Fruit fly (Drosophila melanogaster) Kc167 (cell line): ENCODE data around the gene xmas.

Source experiments
- Myc ChIP-seq: fragments of >200 bp; optimal IDR thresholded peaks from 2 replicates; lab custom pipeline; 2017; ENCODE audit warnings: missing external identifiers
- Sin3A ChIP-seq: fragments of >200 bp; optimal IDR thresholded peaks from 2 replicates; lab custom pipeline; 2018; ENCODE audit warnings: missing external identifiers
- h ChIP-seq: fragments of >200 bp; optimal IDR thresholded peaks from 3 replicates; lab custom pipeline; 2018; ENCODE audit warnings: missing external identifiers
- insv ChIP-seq: fragments of >200 bp; optimal IDR thresholded peaks from 3 replicates; lab custom pipeline; 2018; ENCODE audit warnings: missing external identifiers
- psq ChIP-seq: fragments of >200 bp; optimal IDR thresholded peaks from 2 replicates; lab custom pipeline; 2017; ENCODE audit warnings: missing external identifiers
- ttk ChIP-seq: sonication (Bioruptor generic); optimal IDR thresholded peaks from 2 replicates; lab custom pipeline; 2017; ENCODE audit warnings: missing external identifiers

xmas gene

DNA sequence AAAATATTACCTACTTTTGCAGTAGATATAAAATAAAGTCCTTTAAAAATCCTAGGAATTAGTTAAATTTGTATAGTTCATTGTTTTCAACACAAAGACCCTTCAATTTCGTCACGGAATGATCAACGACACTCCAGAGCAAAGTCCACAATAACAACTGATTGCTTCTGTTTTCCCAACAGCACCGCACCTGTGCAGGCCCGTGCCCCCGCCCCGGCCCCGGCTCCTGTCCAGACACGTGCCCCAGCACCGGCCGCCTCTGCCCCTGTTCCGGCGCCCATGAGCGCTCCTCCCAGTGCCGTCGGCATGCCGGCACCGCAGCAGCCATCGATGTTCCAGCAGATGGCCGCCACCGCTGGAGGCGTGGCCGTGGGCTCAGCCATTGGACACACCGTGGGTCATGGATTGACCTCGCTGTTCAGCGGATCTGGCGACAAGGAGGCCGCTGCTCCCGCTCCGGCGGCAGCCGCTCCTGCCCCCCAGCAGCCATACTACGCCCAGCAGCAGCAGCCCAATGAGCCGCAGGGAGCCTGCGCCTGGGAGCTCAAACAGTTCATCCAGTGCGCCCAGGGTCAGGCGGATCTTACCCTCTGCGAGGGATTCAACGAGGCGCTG lies 9.3 kb downstream of the xmas start:
- TF ChIP-seq ttk (lab: Kevin White, UChicago) (peak; percentile 3), Sin3A (no peak)

DNA sequence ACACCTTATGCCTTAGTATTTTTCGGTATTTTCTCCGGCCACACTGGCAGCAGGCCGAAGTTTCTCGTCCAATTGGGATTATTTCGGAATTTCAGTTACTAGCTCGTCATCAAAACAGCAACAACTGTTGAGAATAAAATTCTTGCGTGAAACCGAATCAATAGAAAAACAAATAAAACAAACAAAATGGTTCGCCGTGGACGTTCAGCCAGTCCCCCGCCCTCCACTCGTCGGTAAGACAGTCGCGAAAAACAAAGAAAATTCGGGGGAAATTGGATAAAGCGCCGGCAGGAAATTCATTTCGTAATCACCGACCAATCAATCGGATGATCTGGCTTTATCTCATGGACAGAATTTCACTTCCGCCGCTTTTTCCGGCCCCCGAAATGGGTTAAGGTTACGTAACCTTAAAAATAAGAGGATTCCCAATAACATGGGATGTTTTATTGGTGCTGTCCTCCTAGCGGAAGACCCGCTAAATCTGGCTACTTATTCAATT lies 10.1 kb downstream of the xmas start, which contains the start of gene Chchd2:
TSS of gene Chchd2 (plus strand) at position 51 of the 499 bp plus-strand sequence.
- TF ChIP-seq insv (lab: Kevin White, UChicago) (no peak), ttk (lab: Kevin White, UChicago) (no peak), Sin3A (no peak), h (lab: Kevin White, UChicago) (no peak), Myc (no peak), psq (lab: Kevin White, UChicago) (no peak)

DNA sequence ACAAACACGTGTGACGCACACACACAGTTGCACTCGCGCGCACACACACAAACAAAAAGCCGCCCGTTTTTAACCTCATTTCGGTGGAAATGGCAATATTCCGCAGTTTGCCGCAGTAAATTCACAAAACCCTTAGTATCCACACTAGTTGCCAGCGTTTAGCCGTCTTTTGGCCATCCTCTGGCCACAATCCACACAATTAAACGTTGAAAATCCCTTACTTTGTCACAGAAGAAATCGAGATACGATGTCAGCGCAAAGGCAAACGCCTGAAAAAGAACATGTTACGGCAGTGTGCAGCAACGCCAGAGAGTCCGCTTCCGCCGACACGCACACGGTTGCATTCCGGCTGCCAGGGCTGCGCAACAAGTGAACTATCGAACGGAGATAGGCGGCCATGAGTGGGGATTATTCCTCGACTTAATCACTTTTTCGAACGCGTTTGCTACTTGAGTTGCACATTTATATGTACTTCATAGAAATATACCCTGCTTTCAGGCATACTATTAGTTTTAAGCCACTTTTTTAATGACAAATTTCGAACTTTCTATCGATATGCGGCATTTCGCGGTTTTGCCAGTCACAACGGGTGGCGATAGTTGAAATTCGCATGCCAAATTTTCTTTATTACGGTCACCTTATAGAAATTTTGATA lies 11.0 kb downstream of the xmas start, which contains the start of gene RpS5a:
TSS of gene RpS5a (minus strand) at position 282 of the 655 bp plus-strand sequence.
- TF ChIP-seq Sin3A (peak; percentile 26), Myc (no peak), psq (lab: Kevin White, UChicago) (no peak), ttk (lab: Kevin White, UChicago) (no peak), h (lab: Kevin White, UChicago) (no peak), insv (lab: Kevin White, UChicago) (no peak)

DNA sequence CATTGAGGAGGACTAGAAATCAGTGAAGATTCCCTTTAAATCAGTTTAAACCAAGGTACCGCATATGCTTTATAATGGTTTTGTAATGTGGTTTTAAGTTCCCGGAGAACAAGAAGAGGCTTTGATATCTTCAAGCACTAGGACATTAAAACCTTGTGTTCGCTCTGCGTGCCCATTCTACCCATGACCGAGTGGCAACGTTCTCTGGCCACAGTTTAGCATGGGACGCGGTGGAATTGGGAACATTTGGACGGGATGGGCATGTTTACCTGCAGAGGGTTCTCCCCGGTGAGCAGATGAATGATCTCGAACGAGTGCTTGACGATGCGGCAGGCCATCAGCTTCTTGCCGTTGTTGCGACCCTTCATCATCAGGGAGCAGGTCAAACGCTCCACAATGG lies 12.6 kb downstream of the xmas start:
- TF ChIP-seq insv (lab: Kevin White, UChicago) (no peak), ttk (lab: Kevin White, UChicago) (peak; percentile 95)

DNA sequence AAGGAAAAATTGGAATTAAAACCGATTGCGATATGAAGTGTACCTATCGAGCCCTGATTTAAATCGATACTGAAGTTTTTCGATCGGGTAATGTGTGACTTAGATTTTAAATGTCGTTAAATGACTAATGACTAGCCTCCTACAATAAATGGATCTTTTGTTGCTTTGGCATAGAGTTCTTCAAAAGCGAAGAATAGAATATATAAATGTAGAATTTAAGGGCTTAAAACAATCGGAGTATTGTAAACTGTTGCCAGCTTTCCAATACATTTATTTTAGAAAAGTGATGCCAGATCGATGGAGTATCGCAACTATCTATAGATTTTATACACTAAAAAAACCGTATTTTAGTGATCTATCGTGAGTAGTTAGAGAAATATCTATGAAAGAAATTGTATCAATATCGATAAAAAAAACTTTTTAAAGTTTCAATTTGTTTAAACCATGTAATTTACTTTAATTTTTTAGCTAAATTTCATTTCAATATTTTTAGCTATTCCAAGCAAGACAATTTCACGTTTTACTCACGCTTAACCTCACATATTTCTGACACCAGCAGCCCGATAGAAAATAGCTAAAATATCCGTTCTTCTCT lies 16.1 kb downstream of the xmas start, which contains the start of the genes mei-217 and mei-218:
TSS of gene mei-217 (minus strand) at position 51 of the 595 bp plus-strand sequence.
TSS of gene mei-218 (minus strand) at position 51 of the 595 bp plus-strand sequence.
- TF ChIP-seq ttk (lab: Kevin White, UChicago): no peak
- TF ChIP-seq h (lab: Kevin White, UChicago): no peak
- no peak for TF ChIP-seq psq (lab: Kevin White, UChicago)
- no peak for TF ChIP-seq Sin3A
- no peak for TF ChIP-seq insv (lab: Kevin White, UChicago)
- TF ChIP-seq Myc: no peak

DNA sequence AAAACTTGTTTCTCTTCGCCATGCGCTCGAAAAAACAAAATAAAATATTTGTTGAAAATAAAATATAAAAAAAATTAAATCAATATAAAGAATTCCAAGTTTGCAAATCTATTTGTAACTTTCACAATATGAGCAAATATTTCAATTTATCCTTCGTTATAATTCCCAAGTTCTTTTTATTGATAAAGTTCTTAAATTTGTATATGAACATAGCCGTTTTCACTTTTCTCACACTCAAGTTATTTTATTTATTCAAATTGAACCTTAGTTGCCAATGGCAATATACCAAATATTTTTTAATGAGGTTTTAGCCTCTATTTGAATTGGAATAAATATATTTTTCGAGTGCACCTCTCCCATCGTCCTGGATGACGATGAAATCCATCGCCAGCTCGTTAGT lies 26.4 kb downstream of the xmas start:
- TF ChIP-seq insv (lab: Kevin White, UChicago) (no peak), ttk (lab: Kevin White, UChicago) (no peak), Myc (no peak), Sin3A (no peak), h (lab: Kevin White, UChicago) (no peak), psq (lab: Kevin White, UChicago) (no peak)

DNA sequence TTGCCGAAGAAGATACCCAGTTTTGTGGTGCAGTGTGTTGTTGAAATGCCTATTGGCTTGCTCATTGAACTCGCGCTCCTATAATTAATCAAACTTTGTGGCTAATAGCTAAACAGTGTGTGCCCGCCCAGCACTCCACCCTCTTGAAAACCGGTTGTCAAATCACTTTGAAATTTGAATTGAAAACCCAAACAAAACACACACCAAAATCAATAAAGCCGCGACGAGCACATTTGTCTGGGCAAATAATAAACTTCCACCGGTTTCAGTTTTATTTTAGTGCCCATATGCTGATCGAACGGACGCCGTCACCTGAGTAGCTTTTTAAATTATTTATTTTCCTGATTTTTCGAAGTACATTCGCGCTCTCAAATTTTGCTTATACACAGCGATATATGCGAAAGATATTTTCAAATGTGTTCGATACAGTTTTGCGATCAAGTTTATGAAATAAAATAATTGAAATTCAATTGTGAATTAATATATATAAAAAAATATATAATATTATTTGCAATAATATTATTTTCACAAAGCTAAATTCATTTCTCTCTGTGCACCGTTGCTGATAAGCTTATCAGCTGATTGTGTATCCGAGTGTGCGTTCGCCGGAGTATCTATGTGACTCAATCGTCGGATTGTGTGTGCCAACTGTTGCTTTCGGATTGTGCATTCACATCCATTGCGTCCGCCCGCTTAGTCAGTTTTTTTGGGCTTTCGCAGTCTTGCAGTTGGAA lies 29.2 kb downstream of the xmas start:
- no peak for TF ChIP-seq psq (lab: Kevin White, UChicago)
- TF ChIP-seq h (lab: Kevin White, UChicago): no peak
- TF ChIP-seq ttk (lab: Kevin White, UChicago): no peak
- no peak for TF ChIP-seq insv (lab: Kevin White, UChicago)
- no peak for TF ChIP-seq Myc
- TF ChIP-seq Sin3A: no peak

DNA sequence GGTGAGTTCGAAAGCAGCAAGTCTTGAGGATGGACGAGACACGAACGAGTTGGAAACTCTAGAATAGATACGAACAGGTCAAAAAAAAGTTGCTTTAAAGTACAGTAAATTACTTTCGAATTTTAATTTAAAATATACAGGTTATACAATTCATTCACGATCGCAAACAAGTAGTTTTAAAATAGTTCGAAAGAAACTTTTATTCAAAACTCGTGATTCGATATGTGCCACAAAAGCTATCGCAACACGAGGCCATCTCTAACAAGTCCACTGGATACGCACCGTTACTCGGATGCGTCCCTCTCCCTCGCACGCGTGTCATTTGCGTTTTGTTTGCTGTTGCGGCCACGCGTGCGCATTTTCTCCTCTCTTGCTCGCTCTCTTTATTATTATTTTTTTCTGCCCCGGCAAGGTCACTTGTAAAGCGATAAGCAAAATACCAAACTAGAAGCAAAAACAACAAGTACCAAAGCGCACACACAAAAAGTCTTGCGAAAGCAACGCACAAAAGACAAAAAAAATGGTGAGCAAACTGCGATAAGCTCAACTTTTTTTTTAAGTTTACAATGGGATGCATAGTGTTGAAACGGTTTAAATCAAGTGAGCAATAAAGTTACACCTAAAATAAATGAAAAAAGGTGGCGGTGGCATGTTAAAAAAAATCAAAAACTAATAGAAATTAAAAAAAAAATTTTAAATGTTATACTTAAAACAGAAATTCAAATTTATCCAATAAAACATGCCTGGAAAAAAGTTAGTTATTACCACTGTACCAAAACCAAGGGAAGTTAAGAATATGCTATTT lies 33.9 kb downstream of the xmas start:
- TF ChIP-seq psq (lab: Kevin White, UChicago) (no peak), ttk (lab: Kevin White, UChicago) (no peak), Sin3A (no peak), insv (lab: Kevin White, UChicago) (no peak), h (lab: Kevin White, UChicago) (no peak), Myc (no peak)

DNA sequence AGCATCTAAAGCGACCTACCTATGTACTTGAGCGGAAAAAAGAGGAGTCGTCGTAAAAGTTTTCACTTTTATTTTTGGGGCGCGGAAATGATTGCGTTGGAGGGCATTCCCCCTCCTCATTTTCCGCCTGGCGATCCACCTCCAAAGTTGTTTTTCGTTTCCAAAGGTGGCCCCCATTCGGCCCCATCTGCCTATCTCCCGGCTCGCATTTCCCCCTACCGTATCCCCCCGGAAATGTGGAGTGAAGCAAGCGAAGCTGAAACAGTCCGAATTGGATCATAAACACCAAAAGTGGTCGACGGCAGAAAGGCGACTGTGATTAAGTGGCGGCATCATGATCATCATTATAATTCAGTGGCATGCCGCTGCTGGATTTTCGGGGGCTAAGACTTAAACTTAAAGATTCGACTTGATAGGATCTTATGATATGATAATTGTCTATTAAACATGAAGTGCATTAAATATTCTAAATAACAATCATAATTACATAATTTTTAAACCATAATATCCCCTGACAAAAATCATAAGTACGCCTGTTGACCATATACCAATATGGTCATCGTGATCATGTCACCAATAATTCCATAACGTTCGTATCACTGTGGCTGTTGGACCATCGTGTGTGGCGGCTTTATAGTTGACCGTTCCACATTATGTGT lies 35.4 kb downstream of the xmas start:
- TF ChIP-seq psq (lab: Kevin White, UChicago) (no peak), Sin3A (no peak), insv (lab: Kevin White, UChicago) (no peak), h (lab: Kevin White, UChicago) (no peak), Myc (no peak), ttk (lab: Kevin White, UChicago) (no peak)

DNA sequence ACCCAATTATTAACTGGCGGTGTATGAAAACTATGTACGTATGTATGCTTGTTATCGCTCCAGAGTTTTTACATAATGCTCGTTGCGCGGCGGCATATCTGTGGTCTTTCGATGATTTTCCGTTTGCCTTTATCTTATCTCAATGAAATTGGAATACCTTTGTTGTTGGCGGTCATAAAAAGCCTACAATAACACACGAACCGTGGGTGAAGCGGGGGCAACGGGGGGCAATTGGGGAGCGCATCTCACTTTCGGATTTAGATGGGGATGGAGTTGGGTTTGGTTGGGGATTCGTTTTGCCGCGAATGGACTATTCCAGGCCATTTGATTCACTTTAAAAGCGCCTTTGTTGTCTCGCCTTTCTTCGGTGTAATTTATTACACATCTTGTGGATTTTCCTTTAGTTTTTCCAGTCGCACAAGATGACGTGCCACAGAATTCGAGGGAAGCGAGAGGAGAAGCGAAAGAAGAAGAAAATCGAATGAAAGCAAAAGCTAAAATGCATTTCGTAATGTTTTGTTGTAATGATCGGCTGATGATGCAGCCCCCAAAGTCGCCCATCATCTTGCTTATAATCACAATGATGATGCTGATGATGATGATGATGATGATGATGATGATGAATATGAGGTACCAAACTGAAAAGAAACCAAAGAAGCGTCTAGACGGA lies 36.5 kb downstream of the xmas start:
- TF ChIP-seq ttk (lab: Kevin White, UChicago) (no peak), insv (lab: Kevin White, UChicago) (no peak), Sin3A (no peak), h (lab: Kevin White, UChicago) (no peak)
